Fruit fly (Drosophila melanogaster) whole organism, pupa: ENCODE measurements around the gene CG3842.
A peak's percentile ranks its signal among the peaks of the same experiment; 100 is the strongest.
"Not testable (repeated sequence)": the region's sequence is repeated elsewhere in the genome, so short reads cannot be mapped to it uniquely, and the experiment has no call there.

ENCODE experiments used
- CG10348 ChIP-seq: fragments of 200-800 bp; sonication (Bioruptor generic); IDR thresholded peaks from 2 replicates; pipeline ENCODE4 v1.3.6; 2022; ENCODE audit warnings: missing biosample characterization, missing genetic modification characterization
- CG12605 ChIP-seq: fragments of 200-800 bp; sonication (Bioruptor generic); IDR thresholded peaks from 2 replicates; pipeline ENCODE4 v1.3.6; 2022; ENCODE audit warnings: missing biosample characterization, missing genetic modification characterization
- CG13204 ChIP-seq: fragments of 200-800 bp; sonication (Bioruptor generic); optimal IDR thresholded peaks from 2 replicates; lab custom pipeline; 2018; ENCODE audit warnings: missing biosample characterization, mild to moderate bottlenecking, missing genetic modification characterization, moderate library complexity
- CG14655 ChIP-seq: fragments of 200-800 bp; sonication (Bioruptor generic); optimal IDR thresholded peaks from 3 replicates; lab custom pipeline; 2017; ENCODE audit warnings: mild to moderate bottlenecking, missing biosample characterization, missing genetic modification reagents, missing genetic modification characterization
- CG15710 ChIP-seq: fragments of 200-800 bp; sonication (Bioruptor generic); optimal IDR thresholded peaks from 2 replicates; lab custom pipeline; 2018; ENCODE audit warnings: missing biosample characterization, mild to moderate bottlenecking, missing genetic modification characterization, moderate library complexity
- CG17806 ChIP-seq: fragments of 200-800 bp; sonication (Bioruptor generic); optimal IDR thresholded peaks from 2 replicates; lab custom pipeline; 2018; ENCODE audit warnings: missing biosample characterization, mild to moderate bottlenecking, missing genetic modification characterization, moderate library complexity
- CG32121 ChIP-seq: fragments of 200-800 bp; sonication (Bioruptor generic); IDR thresholded peaks from 2 replicates; pipeline ENCODE4 v1.3.6; 2022; ENCODE audit warnings: missing biosample characterization, missing genetic modification characterization
- CG34367 ChIP-seq: fragments of 200-800 bp; sonication (Bioruptor generic); optimal IDR thresholded peaks from 2 replicates; lab custom pipeline; 2018; ENCODE audit warnings: missing biosample characterization, mild to moderate bottlenecking, missing genetic modification characterization
- CG4496 ChIP-seq: fragments of 200-800 bp; sonication (Bioruptor generic); IDR thresholded peaks from 3 replicates; pipeline ENCODE4 v1.3.6; 2022; ENCODE audit warnings: missing biosample characterization, missing genetic modification characterization
- CG8159 ChIP-seq: fragments of 200-800 bp; sonication (Bioruptor generic); optimal IDR thresholded peaks from 3 replicates; lab custom pipeline; 2018; ENCODE audit warnings: missing biosample characterization, mild to moderate bottlenecking, missing genetic modification characterization, moderate library complexity
- CG8301 ChIP-seq: fragments of 200-800 bp; sonication (Bioruptor generic); optimal IDR thresholded peaks from 2 replicates; lab custom pipeline; 2018; ENCODE audit warnings: missing biosample characterization, mild to moderate bottlenecking, missing genetic modification characterization
- CG9948 ChIP-seq: fragments of 200-800 bp; sonication (Bioruptor generic); optimal IDR thresholded peaks from 2 replicates; lab custom pipeline; 2018; ENCODE audit warnings: missing biosample characterization, mild to moderate bottlenecking, missing genetic modification characterization, moderate library complexity
- D1 ChIP-seq: fragments of 200-800 bp; sonication (Bioruptor generic); optimal IDR thresholded peaks from 2 replicates; lab custom pipeline; 2018; ENCODE audit warnings: missing biosample characterization, mild to moderate bottlenecking, missing genetic modification characterization, moderate library complexity
- EcR ChIP-seq: fragments of 200-800 bp; sonication (Bioruptor generic); optimal IDR thresholded peaks from 3 replicates; lab custom pipeline; 2019; ENCODE audit warnings: missing biosample characterization, missing genetic modification characterization, mild to moderate bottlenecking, moderate library complexity, missing genetic modification reagents
- Ets98B ChIP-seq: fragments of 200-800 bp; sonication (Bioruptor generic); IDR thresholded peaks from 2 replicates; pipeline ENCODE4 v1.3.6; 2022; ENCODE audit warnings: missing biosample characterization, missing genetic modification characterization
- Pif1A ChIP-seq: fragments of 200-800 bp; sonication (Bioruptor generic); optimal IDR thresholded peaks from 3 replicates; lab custom pipeline; 2016; ENCODE audit warnings: missing biosample characterization, missing genetic modification characterization
- Pif1B ChIP-seq: fragments of 200-800 bp; sonication (Bioruptor generic); optimal IDR thresholded peaks from 3 replicates; lab custom pipeline; 2016; ENCODE audit warnings: missing biosample characterization, missing genetic modification characterization
- Snoo ChIP-seq: fragments of 200-800 bp; sonication (Bioruptor generic); optimal IDR thresholded peaks from 3 replicates; lab custom pipeline; 2017; ENCODE audit warnings: missing biosample characterization, mild to moderate bottlenecking, missing genetic modification characterization, inconsistent platforms
- fd96Ca ChIP-seq: fragments of 200-800 bp; sonication (Bioruptor generic); IDR thresholded peaks from 3 replicates; pipeline ENCODE4 v1.3.6; 2022; ENCODE audit warnings: missing biosample characterization, missing genetic modification characterization
- gl ChIP-seq: fragments of 200-800 bp; sonication (Bioruptor generic); optimal IDR thresholded peaks from 2 replicates; lab custom pipeline; 2018; ENCODE audit warnings: missing biosample characterization, mild to moderate bottlenecking, missing genetic modification characterization
- rn ChIP-seq: fragments of 200-800 bp; sonication (Bioruptor generic); IDR thresholded peaks from 2 replicates; pipeline ENCODE4 v1.3.6; 2022; ENCODE audit warnings: missing biosample characterization, missing genetic modification characterization

CG3842 gene

DNA sequence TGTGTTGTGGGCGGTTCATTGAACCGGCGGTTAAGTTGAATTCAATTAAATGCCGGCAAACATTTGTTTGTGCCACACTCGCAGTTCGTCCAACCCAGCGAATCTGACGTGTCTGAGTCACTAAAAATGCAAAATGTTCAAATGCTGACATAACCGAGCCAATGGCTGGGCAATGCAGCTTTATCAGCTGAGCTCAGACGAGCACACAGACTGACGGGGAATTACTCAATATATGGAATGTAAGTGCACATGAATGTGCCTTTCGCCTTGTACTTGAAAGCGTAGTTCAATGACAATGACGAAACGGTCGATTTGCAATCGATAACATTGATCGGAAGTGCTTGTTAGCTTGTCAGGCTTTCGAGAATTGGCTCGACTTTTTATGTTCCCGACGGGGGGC lies 20.6 kb downstream of the CG3842 start:
- TF ChIP-seq CG32121, result no peak
- TF ChIP-seq CG9948 (tag; lab: Kevin White, UChicago), result no peak
- peak; percentile 22 for TF ChIP-seq EcR (GFP tag; lab: Kevin White, UChicago)
- no peak for TF ChIP-seq D1
- TF ChIP-seq CG12605, result no peak

- no peak for TF ChIP-seq CG13204
- TF ChIP-seq, all 21 proteins: peak for 0
Observed at dm6 chrX:6361215-6361614, 23.7 kb downstream of the CG3842 start.

dm6 chrX:6365632-6366356 lies 28.2 kb downstream of the CG3842 start, which contains the start of the genes swa and Marf:
Gene swa (minus strand): TSS chrX:6365708.
Gene Marf (plus strand): TSS chrX:6365949.
- no peak for TF ChIP-seq CG17806 (tag; lab: Kevin White, UChicago)
- no peak for TF ChIP-seq gl (tag; lab: Kevin White, UChicago)

DNA sequence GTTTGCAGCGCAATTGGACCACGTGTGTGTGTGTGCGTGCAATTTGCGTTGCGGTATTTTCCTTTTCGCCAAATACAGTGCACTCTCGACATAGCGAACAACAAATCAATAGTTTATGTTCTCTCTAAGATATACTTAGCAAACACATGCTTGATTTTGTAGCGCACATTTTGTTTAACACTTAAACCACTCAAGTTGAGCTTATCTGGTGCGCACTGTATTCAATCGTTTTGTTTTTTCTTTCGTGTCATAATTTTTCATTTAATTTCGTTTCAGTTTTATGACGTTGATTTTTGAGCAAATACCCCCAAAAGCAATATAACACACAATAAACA lies 28.8 kb downstream of the CG3842 start:
- TF ChIP-seq CG4496 (GFP tag; lab: Robert Waterston, UW) (peak; percentile 98), CG9948 (tag; lab: Kevin White, UChicago) (peak; percentile 67), EcR (GFP tag; lab: Kevin White, UChicago) (no peak), CG8159 (tag; lab: Kevin White, UChicago) (peak; percentile 65), CG13204 (no peak), Snoo (tag; lab: Kevin White, UChicago) (peak; percentile 90), Pif1B (GFP tag; lab: Kevin White, UChicago) (peak; percentile 81), fd96Ca (peak; percentile 97), CG17806 (tag; lab: Kevin White, UChicago) (peak; percentile 69), rn (GFP tag; lab: Robert Waterston, UW) (peak; percentile 88), CG10348 (GFP tag; lab: Robert Waterston, UW) (peak; percentile 80), gl (tag; lab: Kevin White, UChicago) (peak; percentile 51), D1 (no peak), Pif1A (GFP tag; lab: Kevin White, UChicago) (peak; percentile 85), Ets98B (peak; percentile 98), CG12605 (peak; percentile 92), CG14655 (peak; percentile 86), CG32121 (peak; percentile 97), CG15710 (tag; lab: Kevin White, UChicago) (peak; percentile 79), CG34367 (peak; percentile 71), CG8301 (tag; lab: Kevin White, UChicago) (peak; percentile 88)

- no peak for TF ChIP-seq gl (tag; lab: Kevin White, UChicago)
- TF ChIP-seq CG15710 (tag; lab: Kevin White, UChicago), result peak; percentile 32
- TF ChIP-seq rn (GFP tag; lab: Robert Waterston, UW), result no peak
- no peak for TF ChIP-seq Pif1B (GFP tag; lab: Kevin White, UChicago)
- TF ChIP-seq CG34367, result peak; percentile 13
- TF ChIP-seq, all 21 proteins: peak for 2
Observed at dm6 chrX:6372769-6373197, 35.2 kb downstream of the CG3842 start, which contains the start of gene PpV. Gene PpV (minus strand): TSS chrX:6372915.

dm6 chrX:6375636-6376035 lies 38.1 kb downstream of the CG3842 start:
- TF ChIP-seq CG8159 (tag; lab: Kevin White, UChicago), result peak; percentile 14
- TF ChIP-seq rn (GFP tag; lab: Robert Waterston, UW), result no peak
- TF ChIP-seq fd96Ca, result peak; percentile 30; the same call in 1 of the 3 replicates
- no peak for TF ChIP-seq CG10348 (GFP tag; lab: Robert Waterston, UW)
- no peak for TF ChIP-seq CG14655
- TF ChIP-seq gl (tag; lab: Kevin White, UChicago), result no peak

dm6 chrX:6376748-6377147 lies 39.2 kb downstream of the CG3842 start:
- peak; percentile 12 for TF ChIP-seq CG8159 (tag; lab: Kevin White, UChicago)
- no peak for TF ChIP-seq CG32121
- no peak for TF ChIP-seq CG14655
- no peak for TF ChIP-seq EcR (GFP tag; lab: Kevin White, UChicago)
- no peak for TF ChIP-seq CG9948 (tag; lab: Kevin White, UChicago)
- no peak for TF ChIP-seq gl (tag; lab: Kevin White, UChicago)

DNA sequence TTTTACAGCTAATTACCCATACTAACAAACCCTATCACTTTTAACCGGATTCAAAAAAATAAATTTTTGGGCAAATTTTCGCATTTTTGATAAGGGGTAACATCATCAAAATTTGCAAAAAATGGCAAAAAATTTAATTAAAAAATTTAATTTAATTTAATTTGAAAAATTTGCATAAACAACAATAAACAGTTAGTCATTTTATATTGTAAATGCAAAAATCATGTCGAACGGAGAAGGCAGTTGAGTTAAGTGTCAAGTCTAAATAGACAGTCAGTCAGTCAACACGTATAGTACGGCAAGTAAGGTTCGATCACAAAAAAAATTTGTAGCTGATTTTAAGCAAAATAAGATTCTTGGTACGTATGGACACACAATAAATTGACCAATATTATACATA lies 46.4 kb downstream of the CG3842 start, which contains the start of gene CG33664:
CG33664 (plus strand) TSS at position 301 of the 400 bp plus-strand sequence.
- not testable (repeated sequence) for TF ChIP-seq Ets98B; D1; CG4496 (GFP tag; lab: Robert Waterston, UW)
- TF ChIP-seq, all 21 proteins: peak for 0; not testable (repeated sequence) for 21
